Worm (Caenorhabditis elegans) whole organism, young adult: ENCODE data around the gene rpoa-12.

Source experiments
- C17E4.6 ChIP-seq: fragments of 200-800 bp; sonication (Bioruptor generic); IDR thresholded peaks from 2 replicates; pipeline ENCODE4 v1.3.6; 2022; ENCODE audit warnings: missing genetic modification reagents, missing genetic modification characterization, missing compliant biosample characterization
- F23B12.7 ChIP-seq: sonication (generic microtip); optimal IDR thresholded peaks from 2 replicates; lab custom pipeline; 2017; ENCODE audit warnings: missing genetic modification characterization, mild to moderate bottlenecking, missing compliant biosample characterization, antibody characterized with exemption, moderate library complexity; ENCODE audit not compliant: insufficient read depth
- T07F8.4 ChIP-seq: sonication (generic microtip); optimal IDR thresholded peaks from 2 replicates; lab custom pipeline; 2016; ENCODE audit warnings: mild to moderate bottlenecking, missing genetic modification characterization, moderate library complexity, missing compliant biosample characterization
- Y67H2A.10 ChIP-seq: fragments of 200-800 bp; sonication (Bioruptor generic); conservative IDR thresholded peaks from 2 replicates; pipeline ENCODE4 v1.3.6; 2022; ENCODE audit warnings: missing genetic modification reagents, missing genetic modification characterization, missing compliant biosample characterization
- efl-1 ChIP-seq: fragments of 150-350 bp; optimal IDR thresholded peaks from 2 replicates; lab custom pipeline; 2014; ENCODE audit warnings: missing biosample characterization, missing genetic modification reagents, missing genetic modification characterization
- him-1 ChIP-seq: sonication (generic microtip); optimal IDR thresholded peaks from 2 replicates; lab custom pipeline; 2016; ENCODE audit warnings: missing genotype, missing genetic modification reagents, missing genetic modification characterization, missing compliant biosample characterization
- hsf-1 ChIP-seq: fragments of 200-800 bp; sonication (Bioruptor generic); IDR thresholded peaks from 2 replicates; pipeline ENCODE4 v1.3.6; 2022; ENCODE audit warnings: missing genetic modification reagents, missing genetic modification characterization, missing compliant biosample characterization
- let-526 ChIP-seq: fragments of 200-800 bp; sonication (Bioruptor generic); IDR thresholded peaks from 2 replicates; pipeline ENCODE4 v1.3.6; 2022; ENCODE audit warnings: missing genetic modification reagents, missing genetic modification characterization, missing compliant biosample characterization
- lin-40 ChIP-seq: sonication (generic microtip); optimal IDR thresholded peaks from 2 replicates; lab custom pipeline; 2016; ENCODE audit warnings: missing genetic modification characterization, mild to moderate bottlenecking, missing compliant biosample characterization, missing genotype, missing genetic modification reagents
- lin-54 ChIP-seq: fragments of 200-800 bp; sonication (Bioruptor generic); optimal IDR thresholded peaks from 2 replicates; lab custom pipeline; 2018; ENCODE audit warnings: mild to moderate bottlenecking, missing genetic modification characterization, missing compliant biosample characterization
- ztf-18 ChIP-seq: sonication (generic microtip); optimal IDR thresholded peaks from 2 replicates; lab custom pipeline; 2016; ENCODE audit warnings: missing genotype, mild to moderate bottlenecking, missing genetic modification characterization, missing compliant biosample characterization
- ztf-22 ChIP-seq: fragments of 200-800 bp; sonication (Bioruptor generic); optimal IDR thresholded peaks from 2 replicates; lab custom pipeline; 2018; ENCODE audit warnings: mild to moderate bottlenecking, missing genetic modification characterization, moderate library complexity, missing compliant biosample characterization

DNA sequence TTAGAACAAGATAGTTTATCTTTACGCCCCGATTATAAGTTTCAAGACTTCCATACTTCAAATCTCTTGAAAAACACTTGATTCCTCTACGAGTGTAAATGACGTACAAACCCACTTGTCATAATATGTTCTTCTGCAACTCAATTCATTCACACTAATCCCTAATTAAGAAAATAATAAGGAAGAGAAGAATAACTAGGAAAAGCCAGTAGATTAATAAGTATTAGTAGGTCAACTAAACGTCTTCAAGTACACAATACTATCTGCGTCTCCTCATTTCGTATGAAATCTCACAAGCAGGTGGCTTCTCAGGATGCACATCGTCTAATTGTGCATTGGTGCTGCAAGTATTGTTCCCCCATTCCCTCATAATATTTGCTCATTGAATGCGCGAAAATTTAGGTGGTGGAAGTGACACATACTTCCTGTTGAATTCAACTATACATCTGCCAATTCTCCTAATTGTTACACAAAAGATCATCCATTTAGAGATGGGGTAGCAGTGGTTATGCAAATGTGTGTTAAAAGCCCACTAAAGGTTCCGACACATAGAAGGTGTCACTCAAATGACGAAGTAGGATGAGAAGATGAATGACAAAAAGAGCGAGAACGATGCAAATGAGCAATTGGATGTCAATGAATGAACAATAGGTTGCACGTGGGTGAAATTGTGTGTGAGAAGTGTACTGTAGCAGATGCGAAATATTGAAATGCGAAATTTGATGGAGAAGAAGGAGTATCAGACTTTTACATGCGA lies 4.1 kb upstream of the rpoa-12 start:
- TF ChIP-seq efl-1 (GFP tag; lab: Kevin White, UChicago) (no peak), him-1 (no peak), Y67H2A.10 (GFP tag; lab: Robert Waterston, UW) (no peak), F23B12.7 (no peak), ztf-18 (tag; lab: Kevin White, UChicago) (no peak), C17E4.6 (GFP tag; lab: Robert Waterston, UW) (no peak), lin-40 (no peak), lin-54 (GFP tag; lab: Kevin White, UChicago) (no peak), T07F8.4 (tag; lab: Kevin White, UChicago) (no peak), hsf-1 (GFP tag; lab: Robert Waterston, UW) (no peak), ztf-22 (GFP tag; lab: Kevin White, UChicago) (no peak), let-526 (GFP tag; lab: Robert Waterston, UW) (no peak)
